Fruit fly (Drosophila melanogaster): Measurements from ENCODE around the gene PIG-Wa.

- no peak for TF ChIP-seq Pif1B (GFP tag; optimal IDR thresholded peaks at IDR 0.05)
- TF ChIP-seq CG15710 (tag; optimal IDR thresholded peaks at IDR 0.05), result no peak
- no peak for TF ChIP-seq CG8301 (tag; optimal IDR thresholded peaks at IDR 0.05)
- TF ChIP-seq Pif1A (GFP tag; optimal IDR thresholded peaks at IDR 0.05), result no peak
- TF ChIP-seq EcR (GFP tag; optimal IDR thresholded peaks at IDR 0.05), result no peak
- no peak; the same call in 1 of the 2 replicates for TF ChIP-seq Ets98B (GFP tag; IDR thresholded peaks at IDR 0.05)
- TF ChIP-seq CG4496 (GFP tag; IDR thresholded peaks at IDR 0.05), result no peak
- no peak for TF ChIP-seq CG34367 (tag; optimal IDR thresholded peaks at IDR 0.05)
- no peak for TF ChIP-seq D1 (tag; optimal IDR thresholded peaks at IDR 0.05)
- no peak for TF ChIP-seq CG9948 (tag; optimal IDR thresholded peaks at IDR 0.05)
- TF ChIP-seq CG13204 (GFP tag; optimal IDR thresholded peaks at IDR 0.05), result no peak
- TF ChIP-seq CG10348 (GFP tag; IDR thresholded peaks at IDR 0.05), result no peak
These were observed 32.1 kb downstream of the PIG-Wa start, which contains the start of gene CG18641 for dm6 chr2L:2415109-2415508.
